Fruit fly (Drosophila melanogaster) whole organism, embryonic: ENCODE data around the gene ea.

Experiments used
- CG12391 ChIP-seq: fragments of 200-800 bp; sonication (Bioruptor generic); optimal IDR thresholded peaks from 3 replicates; lab custom pipeline; 2018; ENCODE audit warnings: missing biosample characterization, mild to moderate bottlenecking, missing genetic modification characterization, moderate library complexity
- CG15269 ChIP-seq: fragments of 200-800 bp; sonication (Bioruptor generic); optimal IDR thresholded peaks from 2 replicates; lab custom pipeline; 2018; ENCODE audit warnings: missing biosample characterization, mild to moderate bottlenecking, missing genetic modification characterization, moderate library complexity
- CG1792 ChIP-seq: fragments of 200-800 bp; sonication (Bioruptor generic); optimal IDR thresholded peaks from 2 replicates; lab custom pipeline; 2016; ENCODE audit warnings: missing biosample characterization, missing genetic modification characterization
- CG3726 ChIP-seq: fragments of 200-800 bp; sonication (Bioruptor generic); IDR thresholded peaks from 3 replicates; pipeline ENCODE4, ENCODE4 v1.3.6; 2022; ENCODE audit warnings: missing biosample characterization, missing genetic modification characterization
- CG4328 ChIP-seq: fragments of 200-800 bp; sonication (Bioruptor generic); optimal IDR thresholded peaks from 3 replicates; lab custom pipeline; 2017; ENCODE audit warnings: missing biosample characterization, missing genetic modification reagents, missing genetic modification characterization
- Chrac-16 ChIP-seq: fragments of 200-800 bp; sonication (Bioruptor generic); optimal IDR thresholded peaks from 3 replicates; lab custom pipeline; 2016; ENCODE audit warnings: missing biosample characterization, missing genetic modification characterization
- lilli ChIP-seq: fragments of 200-800 bp; sonication (Bioruptor generic); optimal IDR thresholded peaks from 3 replicates; lab custom pipeline; 2016; ENCODE audit warnings: missing biosample characterization, missing genetic modification characterization
- pan ChIP-seq, 4 experiments: fragments of >200 bp in 3 of 4; fragments of 200-800 bp in 1 of 4; sonication (Bioruptor generic) in 1 of 4; optimal IDR thresholded peaks in 3 of 4; IDR thresholded peaks in 1 of 4; 2 replicates each; pipeline versions ENCODE4 v1.3.6 to Lab custom; 2017 to 2022; ENCODE audit warnings: missing biosample characterization in 2 of 4, missing genetic modification characterization in 2 of 4, mixed read lengths in 1 of 4

DNA sequence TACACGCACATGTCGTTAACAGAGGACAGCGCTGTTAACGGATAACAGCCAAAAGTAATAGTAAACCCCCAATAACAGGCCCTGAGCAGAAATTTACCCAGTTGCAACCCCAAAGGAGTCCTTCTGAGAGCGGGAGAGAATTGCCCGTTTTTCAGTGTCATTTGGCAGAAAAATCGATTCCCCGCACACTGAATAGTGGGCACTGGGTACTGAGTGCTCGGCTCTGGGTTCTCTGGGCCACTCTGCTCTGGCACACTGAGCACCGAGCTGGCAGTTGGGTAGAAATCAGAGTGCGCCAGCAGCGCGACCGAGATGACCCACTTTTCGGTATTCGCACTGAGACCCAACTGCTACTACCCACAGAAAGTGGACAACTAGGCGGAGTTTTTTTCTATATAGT lies 45.9 kb downstream of the ea start, which contains the start of gene Rbp:
- TF ChIP-seq pan (optimal IDR thresholded peaks at IDR 0.05; lab: Kevin White, UChicago) (no peak), pan (GFP tag; optimal IDR thresholded peaks at IDR 0.05 in 1 of 2, IDR thresholded peaks at IDR 0.05 in 1 of 2) (no peak), CG15269 (no peak), CG1792 (GFP tag; lab: Kevin White, UChicago) (no peak), CG4328 (GFP tag; lab: Kevin White, UChicago) (no peak), lilli (GFP tag; lab: Kevin White, UChicago) (no peak), CG12391 (no peak), Chrac-16 (GFP tag; lab: Kevin White, UChicago) (no peak), CG3726 (GFP tag; lab: Robert Waterston, UW) (no peak)
